Worm (Caenorhabditis elegans): ENCODE data around the gene ZK742.4.

ce11 chrV:7773647-7774046, 37.9 kb downstream of the ZK742.4 start:
- no peak for TF ChIP-seq egl-27 (tag; optimal IDR thresholded peaks at IDR 0.05)
- TF ChIP-seq unc-62 (GFP tag; optimal IDR thresholded peaks at IDR 0.05 in 1 of 2), result no peak
- TF ChIP-seq unc-62 (tag; optimal IDR thresholded peaks at IDR 0.05), result no peak
- no peak for TF ChIP-seq nhr-6 (tag; optimal IDR thresholded peaks at IDR 0.05)
- TF ChIP-seq ztf-11 (tag; optimal IDR thresholded peaks at IDR 0.05), result no peak
- TF ChIP-seq tra-1 (GFP tag; IDR thresholded peaks at IDR 0.05), result no peak
- TF ChIP-seq lin-13 (GFP tag; optimal IDR thresholded peaks at IDR 0.05), result no peak
- no peak for TF ChIP-seq daf-12 (tag; optimal IDR thresholded peaks at IDR 0.05)
- TF ChIP-seq mep-1 (tag; optimal IDR thresholded peaks at IDR 0.05), result no peak
- TF ChIP-seq daf-16 (GFP tag; optimal IDR thresholded peaks at IDR 0.05), result no peak
- TF ChIP-seq daf-16 (tag; optimal IDR thresholded peaks at IDR 0.05), result no peak
- TF ChIP-seq zag-1 (tag; optimal IDR thresholded peaks at IDR 0.05), result no peak
- no peak for TF ChIP-seq lsy-2 (tag; optimal IDR thresholded peaks at IDR 0.05)
- no peak for TF ChIP-seq aly-2 (tag; optimal IDR thresholded peaks at IDR 0.05)
